Worm (Caenorhabditis elegans): ENCODE data around the gene znfx-1.

DNA sequence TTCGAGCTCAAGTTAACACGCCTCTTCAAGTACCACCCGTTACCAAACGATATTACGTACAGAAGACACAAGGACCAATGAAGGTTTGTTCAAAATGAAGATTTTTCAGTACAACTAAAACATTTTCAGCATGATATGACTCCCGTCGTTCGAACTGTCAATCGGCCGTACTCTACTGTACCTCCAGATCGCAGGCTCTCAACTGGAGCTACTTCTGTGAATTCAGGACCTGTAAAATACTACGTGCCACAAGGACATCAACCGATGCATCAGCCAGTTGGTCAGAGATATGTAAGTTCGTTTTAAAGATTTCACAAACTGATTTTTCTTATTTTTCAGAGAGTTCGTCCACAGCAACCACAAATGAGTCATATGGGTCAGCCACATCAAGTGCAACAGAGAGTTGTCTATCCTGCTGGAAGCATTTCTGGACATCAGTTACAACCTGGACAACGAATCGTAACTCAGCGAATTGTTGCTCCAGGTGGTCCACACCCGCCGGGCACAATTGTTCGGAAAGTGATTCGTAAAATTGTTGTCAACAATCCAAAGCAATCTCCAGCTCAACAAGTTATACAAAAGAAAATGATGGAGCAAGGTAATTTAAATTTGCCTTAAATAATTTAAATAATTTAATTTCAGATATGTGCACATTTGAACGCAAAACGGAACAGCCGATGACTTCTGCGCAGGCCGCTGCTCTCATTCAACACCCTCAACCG is 41.8 kb upstream of the znfx-1 start:
- TF ChIP-seq dpl-1 (GFP tag; optimal IDR thresholded peaks at IDR 0.05): no peak
- TF ChIP-seq pha-4 (tag; optimal IDR thresholded peaks at IDR 0.05): no peak
- no peak for TF ChIP-seq nhr-120 (GFP tag; IDR thresholded peaks at IDR 0.05)
- TF ChIP-seq ceh-58 (GFP tag; IDR thresholded peaks at IDR 0.05): no peak

All from whole organism, young adult.